Fruit fly (Drosophila melanogaster): ENCODE results near the gene bru2.

Gene bru2

dm6 chr2L:12427487-12428101, 83.6 kb downstream of the bru2 start, which contains the start of the genes CG5446 and Trm1 (continued):
- TF ChIP-seq lov (optimal IDR thresholded peaks at IDR 0.05) (no peak), lov (GFP tag; IDR thresholded peaks at IDR 0.05) (no peak), Vsx1 (GFP tag; optimal IDR thresholded peaks at IDR 0.05) (no peak), CG9215 (GFP tag; IDR thresholded peaks at IDR 0.05) (peak; percentile 33; the same call in 1 of the 2 replicates), CG13123 (GFP tag; optimal IDR thresholded peaks at IDR 0.05) (peak; percentile 37), al (GFP tag; IDR thresholded peaks at IDR 0.05) (no peak; the same call in 1 of the 2 replicates), Chrac-16 (GFP tag; optimal IDR thresholded peaks at IDR 0.05) (peak; percentile 41), CG9932 (GFP tag; IDR thresholded peaks at IDR 0.05) (peak; percentile 75), tap (tag; optimal IDR thresholded peaks at IDR 0.05) (peak; percentile 56), peb (GFP tag; IDR thresholded peaks at IDR 0.05) (no peak), CG15514 (GFP tag; optimal IDR thresholded peaks at IDR 0.05) (peak; percentile 51), fd3F (GFP tag; optimal IDR thresholded peaks at IDR 0.05) (peak; percentile 45), rib (GFP tag; IDR thresholded peaks at IDR 0.05) (no peak), dpn (GFP tag; optimal IDR thresholded peaks at IDR 0.05) (peak in 1 of 2 experiments; percentile 65), yki (optimal IDR thresholded peaks at IDR 0.05) (no peak), GATAe (GFP tag; conservative IDR thresholded peaks at IDR 0.05) (no peak), H2.0 (GFP tag; IDR thresholded peaks at IDR 0.05) (no peak; the same call in 1 of the 2 replicates), Mes4 (GFP tag; optimal IDR thresholded peaks at IDR 0.05) (no peak), dysf (GFP tag; IDR thresholded peaks at IDR 0.05) (peak; percentile 60; the same call in 2 of the 3 replicates), Adf1 (GFP tag; IDR thresholded peaks at IDR 0.05) (peak; percentile 36; the same call in 1 of the 2 replicates), BEAF-32 (GFP tag; optimal IDR thresholded peaks at IDR 0.05) (peak; percentile 16), Ada2b (GFP tag; IDR thresholded peaks at IDR 0.05) (no peak), Ravus (GFP tag; IDR thresholded peaks at IDR 0.05) (no peak), sr (GFP tag; IDR thresholded peaks at IDR 0.05) (no peak), nerfin-1 (tag; optimal IDR thresholded peaks at IDR 0.05) (peak; percentile 53), bowl (GFP tag; IDR thresholded peaks at IDR 0.05) (no peak), CkIIα-i1 (GFP tag; IDR thresholded peaks at IDR 0.05) (no peak), ci (GFP tag; IDR thresholded peaks at IDR 0.05) (0 out of 3 replicates have a peak, but pooled peaks have one; percentile 21), bbx (GFP tag; IDR thresholded peaks at IDR 0.05; ENCODE audit: partially characterized antibody) (0 out of 2 replicates have a peak, but pooled peaks have one; percentile 15), CG10274 (GFP tag; optimal IDR thresholded peaks at IDR 0.05) (no peak), CG8359 (GFP tag; optimal IDR thresholded peaks at IDR 0.05; ENCODE audit: borderline replicate concordance) (no peak), CG9817 (tag; optimal IDR thresholded peaks at IDR 0.05) (peak; percentile 44), org-1 (GFP tag; optimal IDR thresholded peaks at IDR 0.05) (peak; percentile 34), nom (GFP tag; optimal IDR thresholded peaks at IDR 0.05) (peak; percentile 39), CoRest (tag; optimal IDR thresholded peaks at IDR 0.05) (peak; percentile 86), CG7745 (tag; optimal IDR thresholded peaks at IDR 0.05) (no peak), Usf (GFP tag; optimal IDR thresholded peaks at IDR 0.05) (peak; percentile 6), CG6689 (GFP tag; IDR thresholded peaks at IDR 0.05) (peak; percentile 73), tx (GFP tag; optimal IDR thresholded peaks at IDR 0.05) (no peak), CG1792 (GFP tag; optimal IDR thresholded peaks at IDR 0.05) (no peak), Sox100B (GFP tag; optimal IDR thresholded peaks at IDR 0.05) (peak; percentile 86), CG2199 (GFP tag; IDR thresholded peaks at IDR 0.05) (no peak), ranshi (GFP tag; IDR thresholded peaks at IDR 0.05) (peak; percentile 69; the same call in 1 of the 2 replicates), bigmax (GFP tag; optimal IDR thresholded peaks at IDR 0.05) (no peak), fd64A (GFP tag; optimal IDR thresholded peaks at IDR 0.05) (no peak), kni (GFP tag; optimal IDR thresholded peaks at IDR 0.05) (no peak), ash1 (GFP tag; optimal IDR thresholded peaks at IDR 0.05) (no peak), HmgD (GFP tag; optimal IDR thresholded peaks at IDR 0.05) (no peak), CG12942 (GFP tag; optimal IDR thresholded peaks at IDR 0.05) (no peak), sqz (GFP tag; optimal IDR thresholded peaks at IDR 0.05) (peak; percentile 12), HLH4C (GFP tag; IDR thresholded peaks at IDR 0.05; ENCODE audit: partially characterized antibody) (no peak)

Measured in whole organism, embryonic.